Worm (Caenorhabditis elegans) whole organism, early embryonic: ENCODE data around the gene srz-38.

ENCODE experiments used
- B0310.2 ChIP-seq: sonication (generic microtip); optimal IDR thresholded peaks from 2 replicates; lab custom pipeline; 2016; ENCODE audit warnings: mild to moderate bottlenecking, missing genetic modification characterization, missing compliant biosample characterization
- F13C5.2 ChIP-seq: sonication (generic microtip); optimal IDR thresholded peaks from 2 replicates; lab custom pipeline; 2017; ENCODE audit warnings: mild to moderate bottlenecking, missing genetic modification characterization, inconsistent platforms, missing compliant biosample characterization
- aly-1 ChIP-seq: sonication (generic microtip); optimal IDR thresholded peaks from 2 replicates; lab custom pipeline; 2016; ENCODE audit warnings: missing genetic modification characterization, missing compliant biosample characterization
- ama-1 ChIP-seq: fragments of 150-350 bp; optimal IDR thresholded peaks from 2 replicates; lab custom pipeline; 2014
- ceh-36 ChIP-seq: sonication (generic microtip); optimal IDR thresholded peaks from 2 replicates; lab custom pipeline; 2016; ENCODE audit warnings: missing genetic modification characterization, inconsistent platforms, missing compliant biosample characterization
- ets-7 ChIP-seq: sonication (generic microtip); optimal IDR thresholded peaks from 2 replicates; lab custom pipeline; 2016; ENCODE audit warnings: missing genotype, missing genetic modification characterization, missing compliant biosample characterization
- flt-1 ChIP-seq: fragments of 200-800 bp; sonication (Bioruptor generic); IDR thresholded peaks from 2 replicates; pipeline ENCODE4 v1.3.6; 2022; ENCODE audit warnings: missing genetic modification characterization, missing compliant biosample characterization
- hmbx-1 ChIP-seq: sonication (generic microtip); optimal IDR thresholded peaks from 2 replicates; lab custom pipeline; 2016; ENCODE audit warnings: mild to moderate bottlenecking, missing genetic modification characterization, missing compliant biosample characterization
- hmg-4 ChIP-seq: fragments of 200-800 bp; sonication (Bioruptor generic); optimal IDR thresholded peaks from 2 replicates; lab custom pipeline; 2018; ENCODE audit warnings: mild to moderate bottlenecking, missing genetic modification characterization, missing compliant biosample characterization
- hnd-1 ChIP-seq: sonication (generic microtip); optimal IDR thresholded peaks from 2 replicates; lab custom pipeline; 2016; ENCODE audit warnings: missing genetic modification characterization, missing compliant biosample characterization
- pes-1 ChIP-seq: fragments of 200-800 bp; sonication (Bioruptor generic); IDR thresholded peaks from 2 replicates; pipeline ENCODE4 v1.3.6; 2022; ENCODE audit warnings: missing genetic modification reagents, missing genetic modification characterization, missing compliant biosample characterization
- scrt-1 ChIP-seq: fragments of 200-800 bp; sonication (Bioruptor generic); IDR thresholded peaks from 2 replicates; pipeline ENCODE4 v1.3.6; 2022; ENCODE audit warnings: missing genetic modification characterization, missing compliant biosample characterization
- tbx-37 ChIP-seq: fragments of 200-800 bp; sonication (Bioruptor generic); conservative IDR thresholded peaks from 2 replicates; pipeline ENCODE4 v1.3.6; 2022; ENCODE audit warnings: missing genetic modification reagents, missing genetic modification characterization, missing compliant biosample characterization
- tra-4 ChIP-seq: sonication (generic microtip); optimal IDR thresholded peaks from 2 replicates; lab custom pipeline; 2017; ENCODE audit warnings: missing genetic modification characterization, missing compliant biosample characterization

- no peak for TF ChIP-seq tbx-37 (GFP tag; lab: Robert Waterston, UW)
- TF ChIP-seq ceh-36, result no peak
- no peak for TF ChIP-seq ama-1
- no peak for TF ChIP-seq hmbx-1 (tag; lab: Kevin White, UChicago)
- TF ChIP-seq flt-1 (GFP tag; lab: Robert Waterston, UW), result no peak
- no peak for TF ChIP-seq hnd-1 (tag; lab: Kevin White, UChicago)
- TF ChIP-seq F13C5.2 (tag; lab: Kevin White, UChicago), result no peak
- no peak for TF ChIP-seq pes-1 (GFP tag; lab: Robert Waterston, UW)
- no peak for TF ChIP-seq B0310.2 (tag; lab: Kevin White, UChicago)
- TF ChIP-seq aly-1 (tag; lab: Kevin White, UChicago), result no peak
- no peak for TF ChIP-seq hmg-4 (GFP tag; lab: Kevin White, UChicago)
- TF ChIP-seq scrt-1 (GFP tag; lab: Robert Waterston, UW), result no peak
- no peak for TF ChIP-seq tra-4 (tag; lab: Kevin White, UChicago)
- TF ChIP-seq ets-7 (tag; lab: Kevin White, UChicago), result no peak
Measured at ce11 chrIV:16320866-16321265, 14.3 kb upstream of the srz-38 start, which contains the start of gene srz-61.
